Fruit fly (Drosophila melanogaster): ENCODE measurements around the gene Chsy.

Gene Chsy

dm6 chrX:15591721-15592491 lies 1.4 kb downstream of the Chsy start (continued):
- no peak for TF ChIP-seq NC2α (GFP tag; optimal IDR thresholded peaks at IDR 0.05)
- peak; percentile 8 for TF ChIP-seq zfh2 (GFP tag; optimal IDR thresholded peaks at IDR 0.05)
- TF ChIP-seq CG8388 (GFP tag; optimal IDR thresholded peaks at IDR 0.05), result peak; percentile 21
- TF ChIP-seq CG17328 (GFP tag; IDR thresholded peaks at IDR 0.05), result peak; percentile 41; the same call in 1 of the 2 replicates
- TF ChIP-seq CG2678 (tag; optimal IDR thresholded peaks at IDR 0.05), result peak; percentile 61
- peak; percentile 53 for TF ChIP-seq CG31441 (GFP tag; IDR thresholded peaks at IDR 0.05)
- TF ChIP-seq Sox102F (GFP tag; optimal IDR thresholded peaks at IDR 0.05), result peak; percentile 58
- peak; percentile 22 for TF ChIP-seq Asciz (GFP tag; optimal IDR thresholded peaks at IDR 0.05)
- peak; percentile 17 for TF ChIP-seq MTF-1 (GFP tag; optimal IDR thresholded peaks at IDR 0.05; ENCODE audit: borderline replicate concordance)
- no peak for TF ChIP-seq sqz (GFP tag; optimal IDR thresholded peaks at IDR 0.05)
- TF ChIP-seq Hmr (GFP tag; optimal IDR thresholded peaks at IDR 0.05), result peak; percentile 42
- TF ChIP-seq Pdp1 (GFP tag; optimal IDR thresholded peaks at IDR 0.05), result peak; percentile 42 to 78
- TF ChIP-seq eyg (GFP tag; optimal IDR thresholded peaks at IDR 0.05), result peak; percentile 6
- TF ChIP-seq CoRest (tag; optimal IDR thresholded peaks at IDR 0.05), result peak; percentile 41
- peak; percentile 27 for TF ChIP-seq CG3838 (GFP tag; optimal IDR thresholded peaks at IDR 0.05)
- peak; percentile 16 for TF ChIP-seq CG6254 (GFP tag; optimal IDR thresholded peaks at IDR 0.05)
- no peak for TF ChIP-seq Lim3 (GFP tag; IDR thresholded peaks at IDR 0.05)
- TF ChIP-seq hkb (optimal IDR thresholded peaks at IDR 0.05), result no peak
- peak; percentile 60; the same call in 1 of the 2 replicates for TF ChIP-seq hkb (GFP tag; IDR thresholded peaks at IDR 0.05)
- peak; percentile 13 for TF ChIP-seq CHES-1-like (GFP tag; optimal IDR thresholded peaks at IDR 0.05)
- TF ChIP-seq dpn (GFP tag; optimal IDR thresholded peaks at IDR 0.05), result peak in 1 of 2 experiments; percentile 43
- TF ChIP-seq Xrp1 (GFP tag; IDR thresholded peaks at IDR 0.05), result 0 out of 2 replicates have a peak, but pooled peaks have one; percentile 34
- TF ChIP-seq Meics (GFP tag; optimal IDR thresholded peaks at IDR 0.05), result peak; percentile 36
- TF ChIP-seq CG14014 (GFP tag; IDR thresholded peaks at IDR 0.05), result peak; percentile 52

- TF ChIP-seq gfzf (GFP tag; optimal IDR thresholded peaks at IDR 0.05) (no peak), CG11093 (GFP tag; IDR thresholded peaks at IDR 0.05) (no peak), pita (GFP tag; optimal IDR thresholded peaks at IDR 0.05) (no peak)
Measured at dm6 chrX:15587433-15587832, 5.9 kb downstream of the Chsy start, which contains the start of gene Alp11. Gene Alp11, plus strand, starts transcription at chrX:15587733.

- TF ChIP-seq CG17385 (GFP tag; optimal IDR thresholded peaks at IDR 0.05) (peak; percentile 27), Fer3 (tag; optimal IDR thresholded peaks at IDR 0.05) (no peak), salm (tag; optimal IDR thresholded peaks at IDR 0.05) (no peak), p53 (GFP tag; optimal IDR thresholded peaks at IDR 0.05) (peak; percentile 86), CG12769 (tag; optimal IDR thresholded peaks at IDR 0.05) (no peak), vvl (GFP tag; IDR thresholded peaks at IDR 0.05) (no peak), CG15011 (GFP tag; optimal IDR thresholded peaks at IDR 0.05) (no peak), CG7372 (GFP tag; IDR thresholded peaks at IDR 0.05) (no peak), Adf1 (GFP tag; IDR thresholded peaks at IDR 0.05) (no peak), CG16813 (GFP tag; IDR thresholded peaks at IDR 0.05; ENCODE audit: partially characterized antibody) (0 out of 3 replicates have a peak, but pooled peaks have one; percentile 10), twi (tag; optimal IDR thresholded peaks at IDR 0.05) (peak; percentile 96), peb (GFP tag; IDR thresholded peaks at IDR 0.05) (no peak), CG12391 (tag; optimal IDR thresholded peaks at IDR 0.05) (no peak), dysf (GFP tag; IDR thresholded peaks at IDR 0.05) (no peak), dm (GFP tag; optimal IDR thresholded peaks at IDR 0.05) (peak; percentile 76), Hmx (GFP tag; optimal IDR thresholded peaks at IDR 0.05) (no peak), lbe (GFP tag; optimal IDR thresholded peaks at IDR 0.05) (no peak), jigr1 (GFP tag; IDR thresholded peaks at IDR 0.05) (no peak), CG10274 (GFP tag; optimal IDR thresholded peaks at IDR 0.05) (no peak), CG15479 (GFP tag; optimal IDR thresholded peaks at IDR 0.05) (peak; percentile 6)
Measured at dm6 chrX:15583842-15584441, 9.4 kb downstream of the Chsy start.

Measured in whole organism, embryonic.